Fruit fly (Drosophila melanogaster): ENCODE results near the gene CG32459.
A peak's percentile ranks its signal among the peaks of the same experiment; 100 is the strongest.

DNA sequence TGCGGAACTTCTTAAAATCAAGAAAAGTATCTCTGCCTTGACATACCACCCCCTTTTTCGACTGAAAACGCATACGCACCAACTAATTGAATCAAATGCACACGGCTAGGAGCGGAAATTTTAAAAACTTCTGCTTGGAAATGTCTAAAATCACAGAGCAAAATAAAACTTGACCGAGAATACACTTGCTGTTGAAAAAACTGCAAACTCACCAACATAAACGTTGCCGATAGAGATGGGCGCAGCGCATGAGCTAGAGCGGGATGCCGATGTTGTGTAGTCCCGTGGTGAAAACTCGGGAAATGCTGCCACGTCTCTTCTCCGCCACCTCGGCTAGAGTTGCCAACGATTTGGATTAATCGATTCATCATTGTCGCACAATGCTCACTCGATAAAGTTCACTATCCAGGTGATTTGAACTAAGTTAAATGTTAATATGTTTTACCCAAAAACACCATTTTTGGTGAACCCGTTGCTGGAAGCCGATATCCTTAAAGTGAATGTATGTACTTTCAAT lies 16.0 kb upstream of the CG32459 start, which contains the start of the genes CG11109 and Arf1:
- peak; percentile 96 for TF ChIP-seq CG14711 (tag; optimal IDR thresholded peaks at IDR 0.05)
- TF ChIP-seq CG33017 (tag; optimal IDR thresholded peaks at IDR 0.05) = no peak
- no peak for TF ChIP-seq cic (GFP tag; optimal IDR thresholded peaks at IDR 0.05)
- peak; percentile 65 for TF ChIP-seq tj (GFP tag; optimal IDR thresholded peaks at IDR 0.05)

All from whole organism, adult.